Worm (Caenorhabditis elegans): ENCODE results near the gene sox-4.

The sox-4 gene

DNA sequence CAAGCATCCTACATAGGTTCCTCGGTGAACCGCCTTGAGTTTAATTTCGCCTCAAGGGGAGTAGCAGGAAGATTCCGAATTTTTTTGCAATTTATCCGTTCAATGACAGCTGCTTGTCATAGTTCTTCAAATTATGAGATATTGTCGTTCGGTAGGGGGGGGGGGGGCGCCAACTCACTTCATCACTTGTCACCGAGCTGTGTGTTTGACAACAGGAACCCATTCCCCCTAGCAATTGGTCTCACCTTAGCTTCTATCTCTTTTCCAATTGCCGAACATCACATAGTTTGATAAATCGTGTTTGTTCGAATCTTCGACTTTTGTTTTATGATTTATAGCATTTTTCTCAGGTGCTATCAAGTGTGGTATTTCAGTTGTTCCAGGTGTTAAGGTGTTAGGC lies 14.2 kb downstream of the sox-4 start:
- TF ChIP-seq tab-1 (GFP tag; IDR thresholded peaks at IDR 0.05) (no peak), klf-2 (GFP tag; conservative IDR thresholded peaks at IDR 0.05) (no peak), ztf-29 (GFP tag; IDR thresholded peaks at IDR 0.05) (no peak)

DNA sequence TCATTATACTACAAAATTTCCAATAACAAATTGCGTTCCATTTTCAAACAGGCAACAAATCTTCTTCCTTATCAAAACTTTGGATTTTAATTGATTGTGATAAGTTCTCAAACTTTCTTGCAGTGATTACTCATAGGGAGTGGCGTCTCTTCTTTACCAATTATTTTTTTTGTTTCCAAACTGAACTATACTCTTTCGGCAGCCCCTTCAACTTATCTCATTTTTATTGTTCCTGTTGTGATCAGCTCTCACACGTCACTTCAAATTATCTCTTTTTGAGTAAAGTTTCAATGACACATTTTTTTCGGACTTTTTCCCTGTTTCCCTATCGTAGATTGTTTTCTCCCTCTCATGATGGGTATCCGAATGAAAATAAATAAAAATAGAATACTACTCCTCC lies 16.4 kb downstream of the sox-4 start:
- TF ChIP-seq tab-1 (GFP tag; IDR thresholded peaks at IDR 0.05) (no peak), med-1 (GFP tag; optimal IDR thresholded peaks at IDR 0.05; ENCODE audit: insufficient read depth) (no peak), flt-1 (GFP tag; IDR thresholded peaks at IDR 0.05) (no peak), T22C8.4 (GFP tag; IDR thresholded peaks at IDR 0.05) (no peak), ztf-29 (GFP tag; IDR thresholded peaks at IDR 0.05) (no peak), ref-1 (GFP tag; conservative IDR thresholded peaks at IDR 0.05) (no peak), cog-1 (tag; optimal IDR thresholded peaks at IDR 0.05) (no peak), ztf-23 (GFP tag; IDR thresholded peaks at IDR 0.05) (no peak), klf-2 (GFP tag; conservative IDR thresholded peaks at IDR 0.05) (no peak)

DNA sequence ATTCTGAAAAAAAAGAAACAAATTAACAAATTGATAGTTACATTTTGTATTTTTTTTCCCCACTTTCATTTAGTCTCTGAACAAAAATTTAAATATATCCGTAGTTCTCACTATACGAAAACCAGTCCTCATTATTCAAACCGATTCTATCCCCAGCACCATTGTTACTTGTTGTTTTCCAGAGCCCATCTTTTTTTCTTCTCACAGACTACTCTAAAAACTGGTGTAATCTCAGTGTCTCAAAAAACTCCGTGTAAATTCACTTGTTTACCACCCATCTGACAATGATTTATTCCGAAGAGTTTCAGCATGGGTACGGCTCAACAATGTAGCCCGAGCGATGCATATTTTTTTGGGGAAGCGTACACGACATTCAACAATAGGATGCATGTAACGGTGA lies 19.8 kb downstream of the sox-4 start, which contains the start of gene C12D12.3:
C12D12.3 (plus strand) TSS at position 301 of the 400 bp plus-strand sequence.
- TF ChIP-seq ztf-29 (GFP tag; IDR thresholded peaks at IDR 0.05), result no peak
- TF ChIP-seq klf-2 (GFP tag; conservative IDR thresholded peaks at IDR 0.05), result no peak
- no peak for TF ChIP-seq med-1 (GFP tag; optimal IDR thresholded peaks at IDR 0.05; ENCODE audit: insufficient read depth)
- TF ChIP-seq T22C8.4 (GFP tag; IDR thresholded peaks at IDR 0.05), result no peak
- no peak for TF ChIP-seq ztf-23 (GFP tag; IDR thresholded peaks at IDR 0.05)
- TF ChIP-seq ref-1 (GFP tag; conservative IDR thresholded peaks at IDR 0.05), result no peak
- TF ChIP-seq cog-1 (tag; optimal IDR thresholded peaks at IDR 0.05), result no peak
- TF ChIP-seq tab-1 (GFP tag; IDR thresholded peaks at IDR 0.05), result no peak
- no peak for TF ChIP-seq flt-1 (GFP tag; IDR thresholded peaks at IDR 0.05)

DNA sequence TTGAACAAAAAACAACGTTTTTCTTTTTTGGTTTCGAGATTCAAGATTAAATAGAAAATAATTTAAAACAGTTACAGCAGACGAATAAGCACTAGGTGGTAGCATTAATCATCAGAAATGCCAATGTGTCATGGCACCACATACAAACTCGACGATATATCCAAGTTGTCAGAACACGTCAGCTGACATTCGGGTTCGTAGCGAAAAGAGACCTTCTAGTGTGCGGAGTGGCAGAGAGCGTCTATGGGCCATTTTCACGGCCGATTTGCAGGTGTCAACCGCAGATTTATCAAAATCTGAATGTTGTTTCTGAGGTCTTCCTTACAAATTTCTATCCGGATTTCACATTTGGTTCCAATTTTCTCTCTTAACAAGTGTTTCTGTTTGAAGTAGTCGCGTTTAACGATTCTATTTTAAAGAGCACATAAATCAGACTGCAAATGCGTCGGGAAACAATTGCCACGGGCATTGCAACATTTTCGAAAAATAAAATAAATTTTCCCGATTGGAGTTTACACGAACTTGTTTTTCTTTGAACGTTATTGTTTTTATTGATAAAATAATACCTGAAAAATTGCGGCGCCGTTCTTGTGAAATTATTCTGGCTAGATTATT lies 20.6 kb downstream of the sox-4 start:
- TF ChIP-seq tab-1 (GFP tag; IDR thresholded peaks at IDR 0.05) (no peak), T22C8.4 (GFP tag; IDR thresholded peaks at IDR 0.05) (no peak), klf-2 (GFP tag; conservative IDR thresholded peaks at IDR 0.05) (no peak), ztf-29 (GFP tag; IDR thresholded peaks at IDR 0.05) (no peak), cog-1 (tag; optimal IDR thresholded peaks at IDR 0.05) (no peak), flt-1 (GFP tag; IDR thresholded peaks at IDR 0.05) (no peak), med-1 (GFP tag; optimal IDR thresholded peaks at IDR 0.05; ENCODE audit: insufficient read depth) (no peak), ref-1 (GFP tag; conservative IDR thresholded peaks at IDR 0.05) (no peak), ztf-23 (GFP tag; IDR thresholded peaks at IDR 0.05) (no peak)

DNA sequence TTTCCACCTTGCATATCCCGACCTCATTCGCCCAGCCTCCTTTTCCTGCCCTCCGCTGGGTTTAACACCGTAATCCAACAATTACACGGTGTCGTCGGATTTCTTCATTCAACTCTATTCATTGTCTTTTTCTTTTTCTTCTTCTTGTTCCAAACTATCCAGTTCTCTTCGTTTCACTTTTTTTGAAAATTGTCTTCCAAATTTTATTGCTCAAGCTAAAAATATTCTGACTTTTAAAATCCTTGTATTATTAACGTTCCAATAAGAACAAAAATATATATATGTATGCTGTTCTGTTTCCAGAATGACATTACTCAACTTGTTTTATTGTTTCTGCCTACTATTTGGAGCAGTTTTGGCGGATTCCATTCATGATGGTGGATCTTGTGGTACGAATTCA lies 28.9 kb downstream of the sox-4 start, which contains the start of gene wrt-6:
wrt-6 (plus strand) TSS at position 301 of the 400 bp plus-strand sequence.
- TF ChIP-seq ztf-29 (GFP tag; IDR thresholded peaks at IDR 0.05) (no peak), cog-1 (tag; optimal IDR thresholded peaks at IDR 0.05) (no peak), T22C8.4 (GFP tag; IDR thresholded peaks at IDR 0.05) (no peak), med-1 (GFP tag; optimal IDR thresholded peaks at IDR 0.05; ENCODE audit: insufficient read depth) (no peak), klf-2 (GFP tag; conservative IDR thresholded peaks at IDR 0.05) (no peak), ztf-23 (GFP tag; IDR thresholded peaks at IDR 0.05) (no peak), ref-1 (GFP tag; conservative IDR thresholded peaks at IDR 0.05) (no peak), flt-1 (GFP tag; IDR thresholded peaks at IDR 0.05) (no peak), tab-1 (GFP tag; IDR thresholded peaks at IDR 0.05) (no peak)

DNA sequence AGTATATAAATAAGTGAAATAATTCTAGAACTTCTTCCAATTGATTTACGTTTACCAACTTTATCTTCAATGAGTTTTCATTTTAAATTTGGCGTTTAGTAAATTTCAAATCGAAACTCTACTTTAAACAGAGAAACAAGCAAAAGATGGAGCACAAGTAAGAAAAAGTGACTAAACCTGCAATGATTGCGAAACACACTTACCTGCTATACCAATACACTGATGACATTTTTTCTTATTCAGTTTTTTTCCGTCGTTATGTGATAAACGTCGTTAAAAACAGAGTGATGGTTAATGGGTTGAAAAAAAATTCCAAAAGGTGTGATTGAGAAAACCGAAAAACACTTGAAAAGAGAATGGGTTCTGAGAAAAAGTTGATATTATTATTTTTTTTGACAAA lies 35.0 kb downstream of the sox-4 start:
- TF ChIP-seq ref-1 (GFP tag; conservative IDR thresholded peaks at IDR 0.05) (no peak), ztf-23 (GFP tag; IDR thresholded peaks at IDR 0.05) (no peak), med-1 (GFP tag; optimal IDR thresholded peaks at IDR 0.05; ENCODE audit: insufficient read depth) (no peak), T22C8.4 (GFP tag; IDR thresholded peaks at IDR 0.05) (no peak)

DNA sequence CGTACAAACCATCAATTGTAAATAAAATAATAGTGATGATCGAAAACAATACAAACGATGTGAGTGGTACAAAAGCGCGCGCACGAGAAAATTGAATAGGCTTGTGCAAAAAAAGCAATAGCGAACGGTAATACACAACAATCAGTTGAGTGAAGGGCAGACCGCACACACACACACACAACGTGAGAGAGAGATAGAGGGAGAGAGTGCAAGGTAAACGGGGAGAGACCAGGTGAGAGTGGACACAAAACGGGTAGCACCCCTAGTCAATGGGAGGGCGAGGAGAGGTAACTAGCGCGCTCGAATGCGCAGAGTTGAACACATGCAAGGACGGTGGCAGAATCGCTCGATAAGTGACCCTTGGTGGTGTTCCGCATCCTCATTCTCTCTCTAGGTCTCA lies 36.6 kb downstream of the sox-4 start:
- TF ChIP-seq ref-1 (GFP tag; conservative IDR thresholded peaks at IDR 0.05) (no peak), med-1 (GFP tag; optimal IDR thresholded peaks at IDR 0.05; ENCODE audit: insufficient read depth) (no peak), tab-1 (GFP tag; IDR thresholded peaks at IDR 0.05) (0 out of 2 replicates have a peak, but pooled peaks have one; percentile 31), ztf-29 (GFP tag; IDR thresholded peaks at IDR 0.05) (peak; percentile 95), T22C8.4 (GFP tag; IDR thresholded peaks at IDR 0.05) (no peak), cog-1 (tag; optimal IDR thresholded peaks at IDR 0.05) (peak; percentile 61), ztf-23 (GFP tag; IDR thresholded peaks at IDR 0.05) (0 out of 2 replicates have a peak, but pooled peaks have one; percentile 63), klf-2 (GFP tag; conservative IDR thresholded peaks at IDR 0.05) (no peak), flt-1 (GFP tag; IDR thresholded peaks at IDR 0.05) (peak; percentile 56; the same call in 1 of the 2 replicates)

DNA sequence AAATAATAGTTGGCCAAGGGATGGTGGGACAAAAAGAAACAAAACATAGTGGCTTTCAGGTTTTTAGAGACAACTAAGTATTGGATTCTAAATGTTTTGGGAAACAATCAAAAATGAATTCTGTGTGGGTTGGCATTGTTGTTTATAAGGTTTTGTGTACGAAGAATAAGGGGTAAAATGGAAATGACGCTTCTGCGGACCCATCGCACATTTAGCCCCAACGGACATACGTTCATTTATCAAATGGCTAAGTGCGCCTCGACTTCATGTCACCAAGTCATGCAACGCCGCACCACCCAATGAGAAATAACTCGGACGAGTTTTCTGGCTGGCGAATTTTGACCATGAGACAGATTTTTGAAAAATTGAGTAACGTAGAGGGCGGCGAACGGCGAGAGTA lies 38.5 kb downstream of the sox-4 start:
- TF ChIP-seq ref-1 (GFP tag; conservative IDR thresholded peaks at IDR 0.05) (no peak), T22C8.4 (GFP tag; IDR thresholded peaks at IDR 0.05) (no peak), tab-1 (GFP tag; IDR thresholded peaks at IDR 0.05) (no peak), ztf-23 (GFP tag; IDR thresholded peaks at IDR 0.05) (no peak), med-1 (GFP tag; optimal IDR thresholded peaks at IDR 0.05; ENCODE audit: insufficient read depth) (no peak), ztf-29 (GFP tag; IDR thresholded peaks at IDR 0.05) (no peak), cog-1 (tag; optimal IDR thresholded peaks at IDR 0.05) (no peak), klf-2 (GFP tag; conservative IDR thresholded peaks at IDR 0.05) (no peak)

DNA sequence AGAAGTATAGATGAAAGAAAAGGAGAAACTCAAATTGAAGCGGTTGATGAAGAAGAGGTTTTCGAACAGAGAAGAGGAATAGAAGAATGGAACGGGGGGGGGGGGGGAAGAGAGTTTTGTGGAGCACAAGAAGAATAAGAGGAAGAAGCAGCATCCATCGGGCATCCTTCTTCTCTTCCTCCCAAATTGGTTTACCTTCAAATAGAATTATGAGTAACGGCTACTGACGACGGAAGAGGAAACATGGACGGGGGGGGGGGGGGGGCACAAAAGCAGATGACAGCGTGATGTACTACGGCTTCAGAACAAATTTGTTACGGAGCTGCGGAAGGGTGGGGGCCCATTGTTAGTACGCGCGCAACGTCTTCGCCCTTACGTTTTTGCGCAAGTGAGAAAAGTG lies 39.5 kb downstream of the sox-4 start:
- TF ChIP-seq klf-2 (GFP tag; conservative IDR thresholded peaks at IDR 0.05) (no peak), ref-1 (GFP tag; conservative IDR thresholded peaks at IDR 0.05) (no peak), cog-1 (tag; optimal IDR thresholded peaks at IDR 0.05) (no peak), flt-1 (GFP tag; IDR thresholded peaks at IDR 0.05) (0 out of 2 replicates have a peak, but pooled peaks have one; percentile 38), tab-1 (GFP tag; IDR thresholded peaks at IDR 0.05) (0 out of 2 replicates have a peak, but pooled peaks have one; percentile 44)

DNA sequence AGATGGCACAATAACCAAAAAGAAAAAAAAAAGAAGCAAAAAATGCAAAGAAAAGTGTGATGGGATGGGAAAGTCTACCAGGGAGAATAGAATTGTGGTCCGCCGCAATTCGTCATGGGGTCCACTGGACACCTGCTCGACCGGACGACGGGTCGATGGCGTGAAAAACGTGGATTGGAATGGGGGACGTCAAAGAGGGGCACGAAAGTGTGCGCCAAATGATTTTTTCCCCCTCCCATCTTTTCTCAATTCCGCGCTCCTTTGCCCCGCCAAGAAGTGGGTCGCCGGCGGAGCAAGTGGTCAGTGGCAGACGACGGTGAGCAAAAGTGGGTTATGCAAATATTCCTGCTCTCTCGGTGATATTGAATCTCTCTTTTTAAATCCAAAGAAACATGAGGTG lies 40.8 kb downstream of the sox-4 start:
- TF ChIP-seq ztf-29 (GFP tag; IDR thresholded peaks at IDR 0.05) (no peak), T22C8.4 (GFP tag; IDR thresholded peaks at IDR 0.05) (no peak), ref-1 (GFP tag; conservative IDR thresholded peaks at IDR 0.05) (no peak), med-1 (GFP tag; optimal IDR thresholded peaks at IDR 0.05; ENCODE audit: insufficient read depth) (no peak), klf-2 (GFP tag; conservative IDR thresholded peaks at IDR 0.05) (no peak), tab-1 (GFP tag; IDR thresholded peaks at IDR 0.05) (no peak), ztf-23 (GFP tag; IDR thresholded peaks at IDR 0.05) (no peak), flt-1 (GFP tag; IDR thresholded peaks at IDR 0.05) (no peak), cog-1 (tag; optimal IDR thresholded peaks at IDR 0.05) (no peak)

Measured in whole organism, midembryonic.